Fruit fly (Drosophila melanogaster): Measurements from ENCODE around the gene CG14810.

CG14810 gene

dm6 chrX:1832699-1833098, 12.6 kb upstream of the CG14810 start:
- TF ChIP-seq noc (tag; optimal IDR thresholded peaks at IDR 0.05): peak; percentile 9

dm6 chrX:1831219-1831555, 11.0 kb upstream of the CG14810 start:
- no peak for TF ChIP-seq noc (tag; optimal IDR thresholded peaks at IDR 0.05)

- TF ChIP-seq noc (tag; optimal IDR thresholded peaks at IDR 0.05): peak; percentile 98
Observed at dm6 chrX:1830396-1831218, 10.5 kb upstream of the CG14810 start.

dm6 chrX:1828097-1828496, 8.0 kb upstream of the CG14810 start:
- TF ChIP-seq noc (tag; optimal IDR thresholded peaks at IDR 0.05): no peak

dm6 chrX:1825912-1826862, 6.0 kb upstream of the CG14810 start:
- TF ChIP-seq noc (tag; optimal IDR thresholded peaks at IDR 0.05): no peak

dm6 chrX:1824610-1824948, 4.4 kb upstream of the CG14810 start:
- no peak for TF ChIP-seq noc (tag; optimal IDR thresholded peaks at IDR 0.05)

dm6 chrX:1823883-1824609, 3.9 kb upstream of the CG14810 start:
- no peak for TF ChIP-seq noc (tag; optimal IDR thresholded peaks at IDR 0.05)

dm6 chrX:1822281-1822680, 2.1 kb upstream of the CG14810 start, which contains the start of gene CG14811:
Gene CG14811, minus strand, starts transcription at chrX:1822381.
- no peak for TF ChIP-seq noc (tag; optimal IDR thresholded peaks at IDR 0.05)

dm6 chrX:1821039-1821438, 898 bp upstream of the CG14810 start:
- no peak for TF ChIP-seq noc (tag; optimal IDR thresholded peaks at IDR 0.05)

dm6 chrX:1819026-1819425, 1.1 kb downstream of the CG14810 start:
- TF ChIP-seq noc (tag; optimal IDR thresholded peaks at IDR 0.05): no peak

- TF ChIP-seq noc (tag; optimal IDR thresholded peaks at IDR 0.05): no peak
Observed at dm6 chrX:1811173-1811572, 9.0 kb downstream of the CG14810 start.

dm6 chrX:1793793-1794358, 26.3 kb downstream of the CG14810 start:
- TF ChIP-seq noc (tag; optimal IDR thresholded peaks at IDR 0.05): no peak

- TF ChIP-seq noc (tag; optimal IDR thresholded peaks at IDR 0.05): no peak
Observed at dm6 chrX:1789266-1789665, 30.9 kb downstream of the CG14810 start, which contains the start of gene CG32806. Gene CG32806, plus strand, starts transcription at chrX:1789566.

- TF ChIP-seq noc (tag; optimal IDR thresholded peaks at IDR 0.05): no peak
Observed at dm6 chrX:1774347-1774829, 45.8 kb downstream of the CG14810 start.

- no peak for TF ChIP-seq noc (tag; optimal IDR thresholded peaks at IDR 0.05)
Observed at dm6 chrX:1773532-1774346, 46.4 kb downstream of the CG14810 start, which contains the start of the genes prage and Adar. Gene prage, plus strand, starts transcription at chrX:1773719. Gene Adar, plus strand, starts transcription at chrX:1773725.

All from whole organism, larva.